Fruit fly (Drosophila melanogaster): Measurements from ENCODE around the gene Hyls1.
A peak's percentile ranks its signal among the peaks of the same experiment; 100 is the strongest.

The Hyls1 gene

DNA sequence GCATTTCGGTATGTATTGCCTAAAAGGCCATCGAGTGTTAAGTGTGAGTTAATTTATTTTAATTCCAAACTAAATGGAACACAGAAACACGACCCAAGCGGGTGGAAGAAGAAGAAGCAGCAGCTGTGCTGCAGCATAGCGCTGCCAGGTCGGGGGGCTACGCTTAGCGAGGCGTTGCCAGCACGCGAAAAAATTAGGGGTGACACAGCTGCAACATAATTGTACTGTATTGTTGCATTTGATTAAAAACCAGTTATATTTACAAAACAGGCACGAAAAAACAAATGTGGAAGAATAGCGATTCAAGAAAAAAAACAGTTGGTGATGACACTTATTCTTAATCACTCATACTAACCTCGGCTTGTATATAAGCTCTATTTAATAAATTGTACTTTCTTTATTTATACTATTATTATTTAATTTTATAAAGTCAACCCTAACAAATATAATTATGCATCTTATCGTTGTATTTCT is 2.2 kb downstream of the Hyls1 start (continued):
- TF ChIP-seq Poxn (GFP tag; IDR thresholded peaks at IDR 0.05) (no peak), jigr1 (GFP tag; IDR thresholded peaks at IDR 0.05) (peak; percentile 47; the same call in 1 of the 3 replicates), h (optimal IDR thresholded peaks at IDR 0.05) (no peak), Dip3 (GFP tag; optimal IDR thresholded peaks at IDR 0.05) (peak; percentile 56), fd3F (GFP tag; optimal IDR thresholded peaks at IDR 0.05) (peak; percentile 68), CG9932 (GFP tag; IDR thresholded peaks at IDR 0.05) (peak; percentile 90), lab (GFP tag; optimal IDR thresholded peaks at IDR 0.05) (no peak), emc (GFP tag; optimal IDR thresholded peaks at IDR 0.05) (no peak), pita (GFP tag; optimal IDR thresholded peaks at IDR 0.05) (no peak), fd96Cb (tag; optimal IDR thresholded peaks at IDR 0.05) (peak; percentile 45), hth (optimal IDR thresholded peaks at IDR 0.05) (no peak), stwl (tag; optimal IDR thresholded peaks at IDR 0.05) (peak; percentile 57), corto (GFP tag; optimal IDR thresholded peaks at IDR 0.05) (no peak), scrt (GFP tag; optimal IDR thresholded peaks at IDR 0.05) (peak; percentile 23), NC2α (GFP tag; optimal IDR thresholded peaks at IDR 0.05) (peak; percentile 9), CG17385 (GFP tag; optimal IDR thresholded peaks at IDR 0.05) (peak; percentile 98), lov (optimal IDR thresholded peaks at IDR 0.05) (no peak), lov (GFP tag; IDR thresholded peaks at IDR 0.05) (peak; percentile 74; the same call in 1 of the 3 replicates), CG2129 (GFP tag; IDR thresholded peaks at IDR 0.05; ENCODE audit: partially characterized antibody) (no peak), CG15514 (GFP tag; optimal IDR thresholded peaks at IDR 0.05) (peak; percentile 60), CG9727 (GFP tag; optimal IDR thresholded peaks at IDR 0.05) (peak; percentile 78), sens-2 (GFP tag; IDR thresholded peaks at IDR 0.05) (no peak), peb (GFP tag; IDR thresholded peaks at IDR 0.05) (peak; percentile 58), da (GFP tag; optimal IDR thresholded peaks at IDR 0.05) (peak; percentile 53), CG10209 (GFP tag; optimal IDR thresholded peaks at IDR 0.05) (peak; percentile 75), CG16813 (GFP tag; IDR thresholded peaks at IDR 0.05; ENCODE audit: partially characterized antibody) (peak; percentile 41; the same call in 2 of the 3 replicates), CG6254 (GFP tag; optimal IDR thresholded peaks at IDR 0.05) (peak; percentile 15), lbe (GFP tag; optimal IDR thresholded peaks at IDR 0.05) (peak; percentile 60), CG3163 (GFP tag; optimal IDR thresholded peaks at IDR 0.05) (no peak), CG34422 (GFP tag; IDR thresholded peaks at IDR 0.05) (peak; percentile 82), Abd-B (GFP tag; optimal IDR thresholded peaks at IDR 0.05) (no peak), ato (GFP tag; IDR thresholded peaks at IDR 0.05; ENCODE audit: partially characterized antibody) (peak; percentile 53; the same call in 1 of the 2 replicates), CG6272 (GFP tag; IDR thresholded peaks at IDR 0.05) (peak; percentile 71; the same call in 1 of the 2 replicates), Doc3 (GFP tag; IDR thresholded peaks at IDR 0.05; ENCODE audit: partially characterized antibody) (0 out of 3 replicates have a peak, but pooled peaks have one; percentile 37), CG12744 (GFP tag; optimal IDR thresholded peaks at IDR 0.05) (no peak), Ssrp (tag; optimal IDR thresholded peaks at IDR 0.05) (peak; percentile 77), dan (GFP tag; IDR thresholded peaks at IDR 0.05) (no peak), CG4404 (GFP tag; IDR thresholded peaks at IDR 0.05) (peak; percentile 60), CG10565 (GFP tag; optimal IDR thresholded peaks at IDR 0.05) (no peak), CG8478 (optimal IDR thresholded peaks at IDR 0.05) (no peak), CG6765 (GFP tag; optimal IDR thresholded peaks at IDR 0.05) (peak; percentile 3), Hmr (GFP tag; optimal IDR thresholded peaks at IDR 0.05) (peak; percentile 79), Aef1 (GFP tag; IDR thresholded peaks at IDR 0.05) (peak; percentile 80), bab2 (GFP tag; optimal IDR thresholded peaks at IDR 0.05) (peak; percentile 54), CG42726 (GFP tag; IDR thresholded peaks at IDR 0.05; ENCODE audit: partially characterized antibody) (0 out of 2 replicates have a peak, but pooled peaks have one; percentile 21), ken (GFP tag; IDR thresholded peaks at IDR 0.05) (peak; percentile 79; the same call in 2 of the 3 replicates), E2f2 (GFP tag; IDR thresholded peaks at IDR 0.05) (peak; percentile 35; the same call in 1 of the 2 replicates), trh (GFP tag; optimal IDR thresholded peaks at IDR 0.05) (peak; percentile 66), seq (GFP tag; IDR thresholded peaks at IDR 0.05) (peak; percentile 80), Bdp1 (GFP tag; optimal IDR thresholded peaks at IDR 0.05) (no peak), Asciz (GFP tag; optimal IDR thresholded peaks at IDR 0.05) (no peak)
